Fruit fly (Drosophila melanogaster) S2 (cell line): Measurements from ENCODE around the gene CG31910.

Experiments used
- CG8478 ChIP-seq: fragments of >200 bp; optimal IDR thresholded peaks from 2 replicates; lab custom pipeline; 2018
- CTCF ChIP-seq, 2 experiments: fragments of >200 bp; optimal IDR thresholded peaks; 2 replicates each; lab custom pipeline; 2018

CG31910 gene

dm6 chr2L:6772655-6773054, 27.2 kb upstream of the CG31910 start, which contains the start of gene LUBEL:
Gene LUBEL (minus strand): TSS chr2L:6772755.
- TF ChIP-seq CTCF (optimal IDR thresholded peaks at IDR 0.05; lab: Kevin White, UChicago): no peak
- TF ChIP-seq CG8478 (lab: Kevin White, UChicago): no peak

DNA sequence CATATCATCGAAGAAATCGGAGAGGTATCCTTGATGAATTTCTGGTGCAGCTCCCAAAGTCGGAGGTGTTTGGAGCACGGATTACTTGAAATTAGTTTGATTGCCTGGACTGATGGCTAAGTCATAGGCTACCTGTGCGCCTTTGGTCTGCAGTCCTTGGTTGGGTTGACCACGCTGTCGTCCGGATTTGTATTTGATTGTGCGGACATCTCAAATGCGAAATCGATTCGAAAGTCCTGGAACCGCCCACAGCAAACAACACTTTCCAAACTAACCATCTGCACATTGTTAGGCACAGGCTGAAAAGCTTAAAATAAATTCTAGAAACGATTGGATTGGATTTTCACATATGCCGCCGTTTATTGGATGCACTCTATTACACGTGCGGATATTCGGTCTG, 14.1 kb upstream of the CG31910 start, which contains the start of gene CG11322:
CG11322 (minus strand) TSS at position 101 of the 400 bp plus-strand sequence.
- TF ChIP-seq CTCF (optimal IDR thresholded peaks at IDR 0.05; lab: Kevin White, UChicago) (no peak), CG8478 (lab: Kevin White, UChicago) (no peak)

DNA sequence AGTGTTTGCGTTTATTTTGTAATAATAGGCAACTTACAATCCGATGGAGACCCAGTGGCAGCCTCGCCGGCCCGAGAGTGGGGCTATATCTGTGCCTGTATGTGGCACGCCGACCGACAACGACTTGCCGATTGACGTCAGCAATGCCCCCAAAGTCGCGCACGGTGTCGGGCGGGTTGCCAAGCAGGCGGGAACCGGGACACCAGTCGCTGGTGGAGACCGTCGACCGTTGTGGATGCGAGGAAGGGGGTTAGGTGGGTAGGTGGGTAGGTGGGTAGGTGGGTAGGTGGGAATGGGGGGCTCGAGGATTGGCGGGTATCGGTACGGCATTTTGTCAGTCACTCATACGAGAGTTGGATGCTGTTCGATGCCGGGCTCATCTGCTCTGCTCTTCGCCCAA, 5.6 kb upstream of the CG31910 start:
- TF ChIP-seq CG8478 (lab: Kevin White, UChicago): no peak
- no peak for TF ChIP-seq CTCF (optimal IDR thresholded peaks at IDR 0.05; lab: Kevin White, UChicago)

DNA sequence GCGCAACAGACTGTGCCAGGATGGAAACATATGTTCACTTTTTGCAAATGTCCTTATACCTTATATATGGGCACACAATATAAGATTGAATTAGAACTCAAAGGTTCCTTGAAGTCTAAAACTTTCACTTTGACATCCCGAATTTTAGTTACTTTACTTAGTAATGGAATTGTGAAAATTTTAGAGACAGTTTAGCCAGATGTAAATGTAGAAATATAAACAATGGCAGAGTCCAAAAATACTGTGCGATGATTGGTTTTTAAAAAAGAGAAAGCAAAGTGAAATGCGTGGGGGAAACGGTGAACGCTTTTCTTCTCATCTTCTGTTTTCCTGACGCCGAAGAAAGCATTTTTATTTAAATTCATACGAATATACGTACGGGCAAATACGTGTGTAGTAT, 2.4 kb upstream of the CG31910 start, which contains the start of gene CG44271:
CG44271 (minus strand) TSS at position 101 of the 400 bp plus-strand sequence.
- TF ChIP-seq CG8478 (lab: Kevin White, UChicago) (no peak), CTCF (optimal IDR thresholded peaks at IDR 0.05; lab: Kevin White, UChicago) (no peak)

- no peak for TF ChIP-seq CTCF (optimal IDR thresholded peaks at IDR 0.05; lab: Kevin White, UChicago)
- no peak for TF ChIP-seq CG8478 (lab: Kevin White, UChicago)
These were observed 3.3 kb downstream of the CG31910 start, which contains the start of gene meng for dm6 chr2L:6741980-6742591. Gene meng (plus strand): TSS chr2L:6742502.

DNA sequence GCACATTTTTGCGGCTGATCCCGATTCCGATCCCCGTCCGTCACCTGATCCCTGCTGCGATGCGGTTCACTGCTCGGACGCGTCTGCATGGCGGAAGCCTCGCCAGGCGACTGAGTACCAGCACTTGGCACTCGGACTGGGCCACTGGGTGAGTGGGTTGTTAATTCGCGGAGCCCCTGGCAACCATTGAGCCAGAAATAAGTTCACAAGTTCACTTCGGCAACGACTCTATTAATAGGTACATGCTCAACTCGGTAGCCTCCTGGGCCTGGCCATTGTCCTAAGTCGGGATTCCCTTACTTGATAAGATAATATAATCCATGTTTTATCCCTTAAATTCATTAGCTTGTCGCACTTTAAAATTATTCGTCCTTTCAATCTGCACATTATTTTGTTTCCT, 5.3 kb downstream of the CG31910 start, which contains the start of gene TTLL3A:
TTLL3A (minus strand) TSS at position 101 of the 400 bp plus-strand sequence.
- TF ChIP-seq CTCF (optimal IDR thresholded peaks at IDR 0.05; lab: Kevin White, UChicago) (no peak), CG8478 (lab: Kevin White, UChicago) (no peak)

DNA sequence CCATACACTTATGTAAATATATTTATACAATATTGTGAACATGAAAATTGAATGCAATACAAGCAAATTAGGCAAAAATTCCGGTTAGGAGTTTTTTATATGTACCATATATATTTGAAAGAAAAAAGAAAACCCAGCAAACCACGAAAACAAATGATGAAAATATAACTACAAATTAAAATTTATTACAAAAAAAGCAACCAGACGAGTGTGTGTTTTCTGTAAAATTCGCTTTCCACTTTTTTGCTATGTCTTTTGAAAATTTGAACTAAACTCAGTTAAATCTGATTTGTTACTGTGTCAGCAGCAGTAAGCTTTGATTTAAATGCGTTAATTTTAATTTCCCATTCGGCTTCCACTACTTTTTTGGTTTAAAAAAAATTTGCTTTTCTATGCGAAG, 12.9 kb downstream of the CG31910 start, which contains the start of gene TTLL3B:
TTLL3B (plus strand) TSS at position 301 of the 400 bp plus-strand sequence.
- no peak for TF ChIP-seq CTCF (optimal IDR thresholded peaks at IDR 0.05; lab: Kevin White, UChicago)
- TF ChIP-seq CG8478 (lab: Kevin White, UChicago): no peak

DNA sequence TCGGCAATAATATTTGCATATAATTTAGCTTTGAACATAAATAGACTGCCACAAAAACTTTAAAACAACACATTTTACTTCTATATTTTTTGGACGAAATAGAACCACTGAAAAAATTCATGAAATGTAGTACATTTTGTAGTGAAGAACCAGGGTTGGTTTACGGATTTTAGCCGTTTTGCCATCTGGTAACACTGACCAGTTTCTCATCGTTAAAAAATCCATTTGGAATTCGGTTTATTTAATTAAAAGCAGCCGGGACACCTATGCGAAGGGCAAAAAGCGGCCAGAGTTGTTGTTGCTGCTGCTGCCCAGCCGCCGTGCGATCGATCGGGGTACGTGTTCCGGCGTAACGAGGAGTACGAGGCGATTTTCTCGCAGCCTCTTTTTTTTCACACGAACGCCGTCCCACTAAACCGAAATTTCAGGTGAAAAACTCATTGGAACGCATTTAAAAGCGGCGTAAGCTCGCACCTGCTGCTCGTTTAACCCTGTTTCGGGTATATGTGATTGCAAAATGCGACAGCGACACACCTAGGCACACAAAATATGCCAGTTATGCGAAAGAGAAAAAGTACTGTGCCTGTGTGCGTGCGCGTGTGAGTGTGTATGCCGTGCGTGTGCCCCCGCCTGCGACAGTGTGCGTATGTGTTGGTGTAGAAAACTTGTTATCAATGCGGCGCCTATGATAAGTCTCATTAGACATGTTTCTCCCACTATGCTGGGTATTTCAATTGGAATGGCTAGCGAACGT, 21.5 kb downstream of the CG31910 start, which contains the start of gene Liprin-alpha:
Liprin-alpha (plus strand) TSS at position 154 of the 754 bp plus-strand sequence.
- TF ChIP-seq CG8478 (lab: Kevin White, UChicago) (no peak), CTCF (optimal IDR thresholded peaks at IDR 0.05; lab: Kevin White, UChicago) (peak in 1 of 2 experiments; percentile 16)

dm6 chr2L:6722822-6723749, 22.3 kb downstream of the CG31910 start, which contains the start of gene homer:
Gene homer (minus strand): TSS chr2L:6723359.
- TF ChIP-seq CTCF (optimal IDR thresholded peaks at IDR 0.05; lab: Kevin White, UChicago) (no peak), CG8478 (lab: Kevin White, UChicago) (no peak)

DNA sequence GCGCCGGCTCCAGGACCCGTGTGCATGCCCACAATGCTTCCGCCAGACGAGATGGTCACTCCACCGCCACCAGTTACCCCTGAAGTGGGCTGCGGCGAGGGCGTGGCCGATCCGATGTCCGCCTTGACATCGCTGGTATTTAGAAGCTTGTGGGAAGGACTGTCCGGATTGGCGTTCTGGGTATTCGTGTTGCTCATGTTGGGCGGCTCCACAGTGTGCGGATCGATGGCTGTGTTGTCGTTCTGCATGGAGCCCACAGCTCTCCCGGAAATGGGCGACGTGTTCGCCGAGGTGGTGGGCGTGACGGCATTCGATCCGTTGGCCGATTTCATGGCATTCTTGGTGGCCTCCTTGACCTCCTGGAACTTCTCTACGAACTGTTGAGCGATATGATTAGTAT, 23.7 kb downstream of the CG31910 start:
- TF ChIP-seq CTCF (optimal IDR thresholded peaks at IDR 0.05; lab: Kevin White, UChicago) (no peak), CG8478 (lab: Kevin White, UChicago) (no peak)

DNA sequence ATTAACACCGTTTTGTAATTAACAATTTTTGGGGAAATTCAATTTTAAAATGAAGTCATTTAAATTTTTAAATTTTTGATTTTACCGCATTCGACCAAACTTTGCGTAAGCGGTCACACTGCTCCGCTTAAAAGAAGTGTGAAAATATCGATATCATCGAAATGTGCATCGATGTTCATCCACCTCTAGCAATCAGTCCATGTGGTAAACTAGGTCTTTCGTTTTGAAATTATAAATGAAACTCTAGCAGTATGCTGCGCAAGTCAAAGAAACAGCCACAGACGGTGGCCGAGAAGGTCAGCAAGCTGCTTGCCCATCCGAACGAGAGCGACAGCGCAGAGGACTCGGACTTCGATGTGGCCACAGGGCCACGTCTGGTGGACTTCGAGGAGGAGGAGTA, 28.0 kb downstream of the CG31910 start, which contains the start of gene Aatf:
Aatf (plus strand) TSS at position 166 of the 400 bp plus-strand sequence.
- TF ChIP-seq CTCF (optimal IDR thresholded peaks at IDR 0.05; lab: Kevin White, UChicago) (peak in 1 of 2 experiments; percentile 23), CG8478 (lab: Kevin White, UChicago) (no peak)

DNA sequence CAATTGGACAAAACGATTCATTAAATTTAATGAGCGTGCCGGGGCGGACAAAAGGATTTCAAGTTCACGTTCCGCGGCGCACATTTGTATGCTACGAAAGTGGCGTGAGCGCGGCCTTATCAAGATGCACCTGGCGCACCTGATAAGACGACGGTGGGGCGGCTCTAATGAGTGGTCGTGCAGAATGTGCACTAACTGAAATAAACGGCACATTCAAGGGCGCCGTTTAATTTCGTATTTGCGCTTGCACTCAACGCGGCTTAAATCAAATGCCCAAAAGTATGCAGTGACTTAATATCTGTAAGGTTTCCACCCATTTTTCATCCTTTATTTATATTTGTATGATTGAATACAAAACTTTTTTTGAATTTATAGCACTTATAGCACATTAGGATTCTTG, 28.5 kb downstream of the CG31910 start:
- TF ChIP-seq CTCF (optimal IDR thresholded peaks at IDR 0.05; lab: Kevin White, UChicago) (no peak), CG8478 (lab: Kevin White, UChicago) (no peak)

- TF ChIP-seq CG8478 (lab: Kevin White, UChicago): no peak
- no peak for TF ChIP-seq CTCF (optimal IDR thresholded peaks at IDR 0.05; lab: Kevin White, UChicago)
These were observed 29.1 kb downstream of the CG31910 start, which contains the start of gene AkhR for dm6 chr2L:6716182-6716770. Gene AkhR (minus strand): TSS chr2L:6716186.
